Worm (Caenorhabditis elegans): Measurements from ENCODE around the gene Y37H2A.14.

The Y37H2A.14 gene

ce11 chrV:18189181-18189580 lies 45.6 kb downstream of the Y37H2A.14 start, which contains the start of gene clec-246:
TSS of gene clec-246 (plus strand) at chrV:18189481.
- TF ChIP-seq bed-3 (GFP tag; optimal IDR thresholded peaks at IDR 0.05) (no peak), nhr-2 (tag; optimal IDR thresholded peaks at IDR 0.05) (no peak), ceh-43 (GFP tag; optimal IDR thresholded peaks at IDR 0.05) (no peak)

- TF ChIP-seq bed-3 (GFP tag; optimal IDR thresholded peaks at IDR 0.05), result no peak
- no peak for TF ChIP-seq unc-120 (tag; optimal IDR thresholded peaks at IDR 0.05; ENCODE audit: poor library complexity, severe bottlenecking)
- TF ChIP-seq lsy-2 (tag; optimal IDR thresholded peaks at IDR 0.05), result no peak
- no peak for TF ChIP-seq M03D4.4 (tag; optimal IDR thresholded peaks at IDR 0.05)
- TF ChIP-seq ham-2 (GFP tag; optimal IDR thresholded peaks at IDR 0.05), result no peak
- TF ChIP-seq zip-8 (tag; optimal IDR thresholded peaks at IDR 0.05), result no peak
- TF ChIP-seq ztf-11 (tag; optimal IDR thresholded peaks at IDR 0.05), result no peak
- TF ChIP-seq hlh-1 (tag; optimal IDR thresholded peaks at IDR 0.05), result no peak
- no peak for TF ChIP-seq nhr-76 (tag; optimal IDR thresholded peaks at IDR 0.05)
- TF ChIP-seq lin-32 (GFP tag; optimal IDR thresholded peaks at IDR 0.05), result no peak
- TF ChIP-seq snpc-4 (tag; optimal IDR thresholded peaks at IDR 0.05), result no peak
- no peak for TF ChIP-seq nhr-237 (tag; optimal IDR thresholded peaks at IDR 0.05)
- no peak for TF ChIP-seq elt-1 (tag; optimal IDR thresholded peaks at IDR 0.05; ENCODE audit: borderline replicate concordance, insufficient read depth)
- TF ChIP-seq cnd-1 (tag; optimal IDR thresholded peaks at IDR 0.05), result no peak
Observed at ce11 chrV:18191128-18191527, 47.6 kb downstream of the Y37H2A.14 start, which contains the start of gene clec-42. TSS of gene clec-42 (plus strand) at chrV:18191412.
